Fruit fly (Drosophila melanogaster): ENCODE measurements around the gene Cpr65Eb.

dm6 chr3L:7131447-7131983 is 42.9 kb upstream of the Cpr65Eb start, which contains the start of gene Acbp2:
- TF ChIP-seq tai (GFP tag; optimal IDR thresholded peaks at IDR 0.05) (no peak), Hr78 (GFP tag; optimal IDR thresholded peaks at IDR 0.05) (no peak), brk (GFP tag; optimal IDR thresholded peaks at IDR 0.05) (no peak), Myc (optimal IDR thresholded peaks at IDR 0.05) (no peak), usp (GFP tag; optimal IDR thresholded peaks at IDR 0.05) (no peak), Hnf4 (GFP tag; optimal IDR thresholded peaks at IDR 0.05) (no peak), lola (GFP tag; optimal IDR thresholded peaks at IDR 0.05) (no peak), pan (optimal IDR thresholded peaks at IDR 0.05) (no peak)
